Worm (Caenorhabditis elegans) whole organism, late embryonic: ENCODE results near the gene nhr-12.

ENCODE experiments used
- C08G9.2 ChIP-seq: sonication (generic microtip); optimal IDR thresholded peaks from 2 replicates; lab custom pipeline; 2016; ENCODE audit warnings: mild to moderate bottlenecking, missing genetic modification characterization, moderate library complexity, missing compliant biosample characterization
- C38D4.7 ChIP-seq: fragments of 200-800 bp; sonication (Bioruptor generic); optimal IDR thresholded peaks from 2 replicates; lab custom pipeline; 2018; ENCODE audit warnings: mild to moderate bottlenecking, missing genetic modification characterization, moderate library complexity, missing compliant biosample characterization
- F13H6.1 ChIP-seq: sonication (generic microtip); optimal IDR thresholded peaks from 2 replicates; lab custom pipeline; 2016; ENCODE audit warnings: missing genetic modification characterization, missing compliant biosample characterization
- K09A11.1 ChIP-seq: sonication (generic microtip); optimal IDR thresholded peaks from 2 replicates; lab custom pipeline; 2017; ENCODE audit warnings: antibody characterized with exemption, mild to moderate bottlenecking, missing genetic modification characterization, missing compliant biosample characterization; ENCODE audit not compliant: insufficient read depth
- T23F11.4 ChIP-seq: fragments of 200-800 bp; sonication (Bioruptor generic); optimal IDR thresholded peaks from 2 replicates; lab custom pipeline; 2018; ENCODE audit warnings: mild to moderate bottlenecking, missing genetic modification characterization, missing compliant biosample characterization
- Y22D7AL.16 ChIP-seq: sonication (generic microtip); optimal IDR thresholded peaks from 2 replicates; lab custom pipeline; 2016; ENCODE audit warnings: missing genetic modification characterization, missing compliant biosample characterization
- ahr-1 ChIP-seq: sonication (generic microtip); optimal IDR thresholded peaks from 2 replicates; lab custom pipeline; 2016; ENCODE audit warnings: missing genetic modification characterization, missing compliant biosample characterization
- ceh-14 ChIP-seq: sonication (generic microtip); optimal IDR thresholded peaks from 2 replicates; lab custom pipeline; 2016; ENCODE audit warnings: missing genotype, missing genetic modification characterization, missing compliant biosample characterization
- ceh-18 ChIP-seq: sonication (generic microtip); optimal IDR thresholded peaks from 2 replicates; lab custom pipeline; 2016; ENCODE audit warnings: missing genetic modification characterization, missing compliant biosample characterization
- ceh-19 ChIP-seq: fragments of 200-800 bp; sonication (Bioruptor generic); optimal IDR thresholded peaks from 2 replicates; lab custom pipeline; 2018; ENCODE audit warnings: mild to moderate bottlenecking, missing genetic modification characterization, missing compliant biosample characterization
- ceh-2 ChIP-seq: sonication (generic microtip); optimal IDR thresholded peaks from 2 replicates; lab custom pipeline; 2016; ENCODE audit warnings: missing genotype, missing genetic modification characterization, missing compliant biosample characterization
- ceh-24 ChIP-seq: sonication (generic microtip); optimal IDR thresholded peaks from 2 replicates; lab custom pipeline; 2016; ENCODE audit warnings: mild to moderate bottlenecking, missing genetic modification characterization, missing compliant biosample characterization
- ceh-30 ChIP-seq: fragments of 150-350 bp; optimal IDR thresholded peaks from 2 replicates; lab custom pipeline; 2014; ENCODE audit warnings: missing biosample characterization, missing genetic modification characterization
- ceh-31 ChIP-seq: sonication (generic microtip); optimal IDR thresholded peaks from 2 replicates; lab custom pipeline; 2016; ENCODE audit warnings: missing genetic modification characterization, missing compliant biosample characterization
- ceh-34 ChIP-seq: sonication (generic microtip); optimal IDR thresholded peaks from 2 replicates; lab custom pipeline; 2016; ENCODE audit warnings: mild to moderate bottlenecking, missing genetic modification characterization, missing compliant biosample characterization
- ceh-45 ChIP-seq: fragments of 200-800 bp; sonication (Bioruptor generic); IDR thresholded peaks from 2 replicates; pipeline ENCODE4 v1.3.6; 2022; ENCODE audit warnings: missing genetic modification reagents, missing genetic modification characterization, missing compliant biosample characterization
- ceh-48 ChIP-seq: sonication (generic microtip); optimal IDR thresholded peaks from 2 replicates; lab custom pipeline; 2016; ENCODE audit warnings: missing genetic modification characterization, inconsistent platforms, missing compliant biosample characterization
- ceh-6 ChIP-seq: fragments of 200-800 bp; sonication (Bioruptor generic); optimal IDR thresholded peaks from 2 replicates; lab custom pipeline; 2018; ENCODE audit warnings: mild to moderate bottlenecking, missing genetic modification characterization, missing compliant biosample characterization
- dmd-4 ChIP-seq: sonication (generic microtip); optimal IDR thresholded peaks from 2 replicates; lab custom pipeline; 2016; ENCODE audit warnings: borderline replicate concordance, missing genetic modification characterization, missing compliant biosample characterization
- dve-1 ChIP-seq: sonication (generic microtip); optimal IDR thresholded peaks from 2 replicates; lab custom pipeline; 2017; ENCODE audit warnings: antibody characterized with exemption, mild to moderate bottlenecking, missing genetic modification characterization, missing compliant biosample characterization
- elt-2 ChIP-seq: sonication (generic microtip); optimal IDR thresholded peaks from 2 replicates; lab custom pipeline; 2016; ENCODE audit warnings: missing genetic modification reagents, missing genetic modification characterization, missing compliant biosample characterization
- elt-4 ChIP-seq: sonication (generic microtip); optimal IDR thresholded peaks from 2 replicates; lab custom pipeline; 2016; ENCODE audit warnings: missing genetic modification characterization, missing compliant biosample characterization
- fax-1 ChIP-seq: sonication (generic microtip); optimal IDR thresholded peaks from 2 replicates; lab custom pipeline; 2016; ENCODE audit warnings: missing genotype, missing genetic modification characterization, missing compliant biosample characterization
- fkh-6 ChIP-seq: sonication (generic microtip); optimal IDR thresholded peaks from 2 replicates; lab custom pipeline; 2016; ENCODE audit warnings: missing genetic modification characterization, missing compliant biosample characterization
- hlh-13 ChIP-seq: fragments of 200-800 bp; sonication (Bioruptor generic); optimal IDR thresholded peaks from 2 replicates; lab custom pipeline; 2018; ENCODE audit warnings: mild to moderate bottlenecking, missing genetic modification characterization, missing compliant biosample characterization
- hlh-30 ChIP-seq: sonication (generic microtip); optimal IDR thresholded peaks from 2 replicates; lab custom pipeline; 2017; ENCODE audit warnings: antibody characterized with exemption, missing genetic modification characterization, missing compliant biosample characterization; ENCODE audit not compliant: insufficient read depth
- hlh-6 ChIP-seq: sonication (generic microtip); optimal IDR thresholded peaks from 2 replicates; lab custom pipeline; 2016; ENCODE audit warnings: missing genotype, missing genetic modification characterization, missing compliant biosample characterization
- hlh-8 ChIP-seq: sonication (generic microtip); optimal IDR thresholded peaks from 2 replicates; lab custom pipeline; 2016; ENCODE audit warnings: missing genotype, missing genetic modification characterization, missing compliant biosample characterization
- lim-6 ChIP-seq: sonication (generic microtip); optimal IDR thresholded peaks from 2 replicates; lab custom pipeline; 2016; ENCODE audit warnings: missing genetic modification characterization, missing compliant biosample characterization
- lin-11 ChIP-seq: fragments of 200-800 bp; sonication (Bioruptor generic); optimal IDR thresholded peaks from 2 replicates; lab custom pipeline; 2018; ENCODE audit warnings: mild to moderate bottlenecking, missing genetic modification characterization, missing compliant biosample characterization
- madf-2 ChIP-seq: sonication (generic microtip); optimal IDR thresholded peaks from 2 replicates; lab custom pipeline; 2017; ENCODE audit warnings: missing genetic modification characterization, missing compliant biosample characterization
- nfya-1 ChIP-seq: sonication (generic microtip); optimal IDR thresholded peaks from 2 replicates; lab custom pipeline; 2017; ENCODE audit warnings: missing genetic modification characterization, mild to moderate bottlenecking, missing compliant biosample characterization, antibody characterized with exemption, moderate library complexity
- nhr-11 ChIP-seq: fragments of 150-350 bp; optimal IDR thresholded peaks from 2 replicates; lab custom pipeline; 2014; ENCODE audit warnings: missing biosample characterization, missing genetic modification characterization
- odd-2 ChIP-seq: sonication (generic microtip); optimal IDR thresholded peaks from 2 replicates; lab custom pipeline; 2017; ENCODE audit warnings: antibody characterized with exemption, mild to moderate bottlenecking, missing genetic modification characterization, missing compliant biosample characterization
- pat-9 ChIP-seq: fragments of 200-800 bp; sonication (Bioruptor generic); optimal IDR thresholded peaks from 2 replicates; lab custom pipeline; 2018; ENCODE audit warnings: mild to moderate bottlenecking, missing genetic modification characterization, moderate library complexity, missing compliant biosample characterization
- pax-1 ChIP-seq: fragments of 150-350 bp; optimal IDR thresholded peaks from 2 replicates; lab custom pipeline; 2014; ENCODE audit warnings: missing biosample characterization, missing genetic modification characterization
- pros-1 ChIP-seq: fragments of 150-350 bp; optimal IDR thresholded peaks from 2 replicates; lab custom pipeline; 2014; ENCODE audit warnings: missing biosample characterization, missing genetic modification reagents, missing genetic modification characterization
- rnt-1 ChIP-seq: sonication (generic microtip); optimal IDR thresholded peaks from 2 replicates; lab custom pipeline; 2016; ENCODE audit warnings: missing genetic modification characterization, missing compliant biosample characterization
- sox-2 ChIP-seq: fragments of 200-800 bp; sonication (Bioruptor generic); IDR thresholded peaks from 2 replicates; pipeline ENCODE4 v1.3.6; 2022; ENCODE audit warnings: missing genetic modification reagents, missing genetic modification characterization, missing compliant biosample characterization
- syd-9 ChIP-seq: sonication (generic microtip); optimal IDR thresholded peaks from 2 replicates; lab custom pipeline; 2016; ENCODE audit warnings: mild to moderate bottlenecking, missing genetic modification characterization, moderate library complexity, missing compliant biosample characterization
- tbx-2 ChIP-seq: sonication (generic microtip); optimal IDR thresholded peaks from 2 replicates; lab custom pipeline; 2016; ENCODE audit warnings: missing genetic modification characterization, missing compliant biosample characterization
- ttx-3 ChIP-seq: sonication (generic microtip); optimal IDR thresholded peaks from 2 replicates; lab custom pipeline; 2016; ENCODE audit warnings: missing genetic modification reagents, missing genetic modification characterization, missing compliant biosample characterization
- unc-3 ChIP-seq, 2 experiments: fragments of 200-800 bp in 1 of 2; sonication (Bioruptor generic) in 1 of 2; sonication (generic microtip) in 1 of 2; conservative IDR thresholded peaks in 1 of 2; optimal IDR thresholded peaks in 1 of 2; 2 replicates each; pipeline versions ENCODE4 v1.3.6 to Lab custom; 2016 to 2022; ENCODE audit warnings: missing compliant biosample characterization in 2 of 2, missing genetic modification characterization in 2 of 2, missing genetic modification reagents in 1 of 2
- unc-42 ChIP-seq: sonication (generic microtip); optimal IDR thresholded peaks from 2 replicates; lab custom pipeline; 2016; ENCODE audit warnings: missing genotype, missing genetic modification characterization, missing compliant biosample characterization
- unc-55 ChIP-seq: sonication (generic microtip); optimal IDR thresholded peaks from 2 replicates; lab custom pipeline; 2017; ENCODE audit warnings: missing biosample characterization, missing genetic modification reagents, missing genetic modification characterization
- zip-5 ChIP-seq: sonication (generic microtip); optimal IDR thresholded peaks from 2 replicates; lab custom pipeline; 2016; ENCODE audit warnings: missing genetic modification characterization, missing compliant biosample characterization
- ztf-16 ChIP-seq: sonication (generic microtip); optimal IDR thresholded peaks from 2 replicates; lab custom pipeline; 2017; ENCODE audit warnings: missing genetic modification characterization, missing compliant biosample characterization

Gene nhr-12

DNA sequence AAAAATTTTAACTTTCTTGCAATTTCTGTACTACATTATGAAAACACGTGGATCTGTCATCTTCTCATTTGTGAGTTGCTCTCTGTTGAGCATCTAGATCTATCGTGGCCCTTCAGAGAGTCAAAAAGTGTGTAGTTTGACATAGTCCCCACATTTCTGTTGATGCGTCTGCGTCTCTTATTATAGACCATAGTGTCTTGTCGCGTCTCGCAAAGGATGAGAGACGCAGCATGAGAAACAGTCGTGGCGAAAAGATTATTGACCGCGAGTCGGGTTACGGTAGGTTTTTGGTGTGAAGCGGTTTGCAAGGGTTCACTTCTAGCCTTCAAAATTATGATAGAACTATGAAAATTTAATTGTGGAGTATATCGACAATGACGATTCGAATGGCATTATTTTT, 41.6 kb downstream of the nhr-12 start:
- TF ChIP-seq ahr-1 (tag; lab: Kevin White, UChicago) = no peak
- no peak for TF ChIP-seq ttx-3
- TF ChIP-seq ceh-34 (tag; lab: Kevin White, UChicago) = peak; percentile 57
- no peak for TF ChIP-seq ceh-30 (tag; lab: Kevin White, UChicago)
- peak; percentile 20 for TF ChIP-seq rnt-1 (tag; lab: Kevin White, UChicago)
- no peak for TF ChIP-seq lin-11 (tag; lab: Kevin White, UChicago)
- TF ChIP-seq pat-9 = no peak
- TF ChIP-seq dmd-4 (tag; lab: Kevin White, UChicago) = no peak
- peak; percentile 4 for TF ChIP-seq K09A11.1 (tag; lab: Kevin White, UChicago)
- TF ChIP-seq unc-42 (tag; lab: Kevin White, UChicago) = peak; percentile 25
- TF ChIP-seq ceh-48 (tag; lab: Kevin White, UChicago) = peak; percentile 63
- TF ChIP-seq nfya-1 (tag; lab: Kevin White, UChicago) = peak; percentile 84
- no peak for TF ChIP-seq unc-3 (GFP tag; conservative IDR thresholded peaks at IDR 0.05; lab: Robert Waterston, UW)
- no peak for TF ChIP-seq unc-3 (tag; optimal IDR thresholded peaks at IDR 0.05; lab: Kevin White, UChicago)
- no peak for TF ChIP-seq nhr-11 (tag; lab: Kevin White, UChicago)
- TF ChIP-seq hlh-13 (GFP tag; lab: Kevin White, UChicago) = no peak
- peak; percentile 16 for TF ChIP-seq ceh-18 (tag; lab: Kevin White, UChicago)
- TF ChIP-seq ceh-14 (tag; lab: Kevin White, UChicago) = no peak
- TF ChIP-seq madf-2 (tag; lab: Kevin White, UChicago) = no peak
- TF ChIP-seq elt-2 (tag; lab: Kevin White, UChicago) = no peak
- TF ChIP-seq unc-55 (GFP tag; lab: Kevin White, UChicago) = peak; percentile 90
- no peak for TF ChIP-seq T23F11.4 (GFP tag; lab: Kevin White, UChicago)
- TF ChIP-seq odd-2 (tag; lab: Kevin White, UChicago) = no peak
- TF ChIP-seq F13H6.1 = no peak
- TF ChIP-seq fkh-6 = no peak
- no peak for TF ChIP-seq ceh-6 (GFP tag; lab: Kevin White, UChicago)
- TF ChIP-seq ceh-24 (tag; lab: Kevin White, UChicago) = no peak
- no peak for TF ChIP-seq zip-5
- no peak for TF ChIP-seq sox-2
- peak; percentile 51 for TF ChIP-seq dve-1 (tag; lab: Kevin White, UChicago)
- no peak for TF ChIP-seq fax-1
- peak; percentile 72 for TF ChIP-seq ceh-31 (tag; lab: Kevin White, UChicago)
- TF ChIP-seq C08G9.2 (tag; lab: Kevin White, UChicago) = no peak
- TF ChIP-seq tbx-2 (tag; lab: Kevin White, UChicago) = peak; percentile 48
- TF ChIP-seq pax-1 (tag; lab: Kevin White, UChicago) = peak; percentile 32
- no peak for TF ChIP-seq syd-9 (tag; lab: Kevin White, UChicago)
- peak; percentile 50 for TF ChIP-seq hlh-30 (tag; lab: Kevin White, UChicago)
- no peak for TF ChIP-seq ceh-2 (tag; lab: Kevin White, UChicago)
- peak; percentile 10 for TF ChIP-seq pros-1

DNA sequence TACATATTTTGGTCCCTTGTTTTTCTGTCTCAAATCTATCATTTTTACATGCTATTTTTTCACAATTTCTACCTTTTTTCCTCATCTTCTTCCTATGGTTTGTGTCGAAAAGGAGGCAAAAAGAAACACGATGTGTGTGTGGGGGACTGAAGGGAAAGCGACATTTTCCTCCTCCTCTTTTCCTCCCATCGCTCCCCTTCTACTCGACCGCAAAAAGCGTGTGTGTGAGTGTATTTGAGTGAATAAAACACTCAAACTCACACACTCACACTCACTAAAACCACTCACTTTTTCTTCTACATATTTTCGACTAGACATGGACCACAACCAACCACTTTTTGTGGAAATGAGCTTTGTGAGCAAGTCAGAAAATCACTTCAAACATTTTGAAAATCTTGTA, 42.4 kb downstream of the nhr-12 start:
- TF ChIP-seq ceh-19 (no peak), ceh-6 (GFP tag; lab: Kevin White, UChicago) (peak; percentile 9)

DNA sequence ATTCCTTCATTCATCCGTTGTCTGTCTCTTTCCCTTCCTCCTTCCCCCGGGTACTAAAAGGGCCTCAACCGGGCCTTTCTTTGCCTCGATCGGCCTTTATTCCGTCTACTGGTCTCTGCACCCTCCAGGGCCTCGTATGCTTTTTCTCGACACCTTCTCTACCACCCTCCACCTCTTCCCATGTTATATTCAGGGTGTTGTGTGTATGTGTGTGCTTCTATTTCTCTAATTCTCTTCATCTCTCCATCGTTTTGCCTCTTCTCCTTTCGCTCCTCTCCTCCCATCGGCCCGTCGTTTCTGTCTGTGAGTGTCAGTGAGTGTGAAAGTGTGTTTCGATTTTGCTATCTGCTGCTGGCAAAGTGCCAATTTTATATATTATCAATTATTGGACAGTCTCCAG, 44.0 kb downstream of the nhr-12 start:
- TF ChIP-seq C38D4.7 (GFP tag; lab: Kevin White, UChicago) = no peak
- TF ChIP-seq ztf-16 (tag; lab: Kevin White, UChicago) = no peak
- TF ChIP-seq sox-2 = peak; percentile 31; the same call in 1 of the 2 replicates
- peak; percentile 27 for TF ChIP-seq dmd-4 (tag; lab: Kevin White, UChicago)
- TF ChIP-seq ceh-2 (tag; lab: Kevin White, UChicago) = no peak
- TF ChIP-seq hlh-6 (tag; lab: Kevin White, UChicago) = peak; percentile 17
- TF ChIP-seq fkh-6 = no peak
- no peak for TF ChIP-seq lim-6 (tag; lab: Kevin White, UChicago)
- peak; percentile 29 for TF ChIP-seq ceh-18 (tag; lab: Kevin White, UChicago)
- TF ChIP-seq tbx-2 (tag; lab: Kevin White, UChicago) = peak; percentile 79
- no peak for TF ChIP-seq syd-9 (tag; lab: Kevin White, UChicago)
- no peak for TF ChIP-seq ceh-45
- TF ChIP-seq ceh-24 (tag; lab: Kevin White, UChicago) = no peak
- TF ChIP-seq Y22D7AL.16 (tag; lab: Kevin White, UChicago) = no peak
- TF ChIP-seq F13H6.1 = no peak
- no peak for TF ChIP-seq ceh-48 (tag; lab: Kevin White, UChicago)
- TF ChIP-seq elt-4 (tag; lab: Kevin White, UChicago) = no peak
- no peak for TF ChIP-seq fax-1
- peak; percentile 8 for TF ChIP-seq rnt-1 (tag; lab: Kevin White, UChicago)
- TF ChIP-seq nfya-1 (tag; lab: Kevin White, UChicago) = peak; percentile 83
- no peak for TF ChIP-seq hlh-8 (tag; lab: Kevin White, UChicago)
- TF ChIP-seq hlh-13 (GFP tag; lab: Kevin White, UChicago) = no peak
